Fruit fly (Drosophila melanogaster) whole organism, embryonic: ENCODE data around the gene sad.

ENCODE experiments used
- ATbp ChIP-seq: fragments of 200-800 bp; sonication (Bioruptor generic); optimal IDR thresholded peaks from 2 replicates; lab custom pipeline; 2017; ENCODE audit warnings: missing biosample characterization, mild to moderate bottlenecking, missing genetic modification characterization, missing genetic modification reagents
- Atf6 ChIP-seq: fragments of 200-800 bp; sonication (Bioruptor generic); IDR thresholded peaks from 2 replicates; pipeline ENCODE4 v1.3.6; 2022; ENCODE audit warnings: missing biosample characterization, missing genetic modification characterization
- Awh ChIP-seq: fragments of 200-800 bp; sonication (Bioruptor generic); IDR thresholded peaks from 2 replicates; pipeline ENCODE4, ENCODE4 v1.3.6; 2022; ENCODE audit warnings: missing biosample characterization, missing genetic modification characterization
- Bgb ChIP-seq: fragments of 200-800 bp; sonication (Bioruptor generic); IDR thresholded peaks from 2 replicates; pipeline ENCODE4 v1.3.6; 2022; ENCODE audit warnings: missing biosample characterization, missing genetic modification characterization; ENCODE audit not compliant: partially characterized antibody
- Blimp-1 ChIP-seq: fragments of 200-800 bp; sonication (Bioruptor generic); optimal IDR thresholded peaks from 3 replicates; lab custom pipeline; 2018; ENCODE audit warnings: missing biosample characterization, missing genetic modification characterization, mild to moderate bottlenecking, moderate library complexity, missing genetic modification reagents
- Bteb2 ChIP-seq: fragments of 200-800 bp; sonication (Bioruptor generic); optimal IDR thresholded peaks from 2 replicates; lab custom pipeline; 2016; ENCODE audit warnings: missing biosample characterization, missing genetic modification characterization
- CG10321 ChIP-seq: fragments of 200-800 bp; sonication (Bioruptor generic); IDR thresholded peaks from 2 replicates; pipeline ENCODE4 v1.3.6; 2022; ENCODE audit warnings: missing biosample characterization, missing genetic modification characterization
- CG10366 ChIP-seq: fragments of 200-800 bp; sonication (Bioruptor generic); IDR thresholded peaks from 2 replicates; pipeline ENCODE4 v1.3.6; 2022; ENCODE audit warnings: missing biosample characterization, missing genetic modification characterization
- CG10543 ChIP-seq: fragments of 200-800 bp; sonication (Bioruptor generic); optimal IDR thresholded peaks from 3 replicates; lab custom pipeline; 2017; ENCODE audit warnings: missing biosample characterization, mild to moderate bottlenecking, missing genetic modification characterization, moderate library complexity
- CG13775 ChIP-seq: fragments of 200-800 bp; sonication (Bioruptor generic); optimal IDR thresholded peaks from 3 replicates; lab custom pipeline; 2017; ENCODE audit warnings: missing biosample characterization, mild to moderate bottlenecking, missing genetic modification characterization
- CG16813 ChIP-seq: fragments of 200-800 bp; sonication (Bioruptor generic); IDR thresholded peaks from 3 replicates; pipeline ENCODE4 v1.3.6; 2022; ENCODE audit warnings: missing biosample characterization, missing genetic modification characterization; ENCODE audit not compliant: partially characterized antibody
- CG32772 ChIP-seq: fragments of 200-800 bp; sonication (Bioruptor generic); IDR thresholded peaks from 2 replicates; pipeline ENCODE4 v1.3.6; 2022; ENCODE audit warnings: missing biosample characterization, missing genetic modification characterization
- CG4707 ChIP-seq: fragments of 200-800 bp; sonication (Bioruptor generic); optimal IDR thresholded peaks from 2 replicates; lab custom pipeline; 2018; ENCODE audit warnings: missing biosample characterization, mild to moderate bottlenecking, missing genetic modification characterization, moderate library complexity
- CG4854 ChIP-seq: fragments of 200-800 bp; sonication (Bioruptor generic); optimal IDR thresholded peaks from 2 replicates; lab custom pipeline; 2016; ENCODE audit warnings: missing biosample characterization, missing genetic modification characterization, inconsistent platforms
- CG6813 ChIP-seq: fragments of 200-800 bp; sonication (Bioruptor generic); optimal IDR thresholded peaks from 2 replicates; lab custom pipeline; 2017; ENCODE audit warnings: missing biosample characterization, missing genetic modification characterization, mild to moderate bottlenecking, moderate library complexity, missing genetic modification reagents
- CG7839 ChIP-seq: fragments of 200-800 bp; sonication (Bioruptor generic); optimal IDR thresholded peaks from 3 replicates; lab custom pipeline; 2018; ENCODE audit warnings: missing biosample characterization, mild to moderate bottlenecking, missing genetic modification characterization, moderate library complexity
- Dbx ChIP-seq: fragments of 200-800 bp; sonication (Bioruptor generic); IDR thresholded peaks from 3 replicates; pipeline ENCODE4 v1.3.6; 2022; ENCODE audit warnings: missing biosample characterization, missing genetic modification characterization
- Eip74EF ChIP-seq, 2 experiments: fragments of 200-800 bp in 1 of 2; fragments of >200 bp in 1 of 2; sonication (Bioruptor generic) in 1 of 2; optimal IDR thresholded peaks; 2 replicates each; lab custom pipeline; 2017 to 2019; ENCODE audit warnings: missing biosample characterization in 2 of 2, missing genetic modification characterization in 2 of 2, mild to moderate bottlenecking in 1 of 2, moderate library complexity in 1 of 2
- Hey ChIP-seq: fragments of 200-800 bp; sonication (Bioruptor generic); optimal IDR thresholded peaks from 3 replicates; lab custom pipeline; 2018; ENCODE audit warnings: missing biosample characterization, mild to moderate bottlenecking, missing genetic modification characterization
- Hr51 ChIP-seq, 2 experiments: fragments of 200-800 bp; sonication (Bioruptor generic); optimal IDR thresholded peaks; 2 replicates in 1 of 2; 3 replicates in 1 of 2; lab custom pipeline; 2016 to 2018; ENCODE audit warnings: missing biosample characterization in 2 of 2, missing genetic modification characterization in 2 of 2, mild to moderate bottlenecking in 1 of 2, moderate library complexity in 1 of 2
- Lim3 ChIP-seq: fragments of 200-800 bp; sonication (Bioruptor generic); IDR thresholded peaks from 2 replicates; pipeline ENCODE4 v1.3.6; 2022; ENCODE audit warnings: missing biosample characterization, missing genetic modification characterization
- Max ChIP-seq: fragments of 200-800 bp; sonication (Bioruptor generic); optimal IDR thresholded peaks from 2 replicates; lab custom pipeline; 2016; ENCODE audit warnings: missing biosample characterization, mild to moderate bottlenecking, missing genetic modification characterization
- Nf-YB ChIP-seq: fragments of 200-800 bp; sonication (Bioruptor generic); optimal IDR thresholded peaks from 3 replicates; lab custom pipeline; 2019; ENCODE audit warnings: missing biosample characterization, mild to moderate bottlenecking, missing genetic modification characterization, moderate library complexity
- Oaz ChIP-seq: fragments of 200-800 bp; sonication (Bioruptor generic); IDR thresholded peaks from 2 replicates; pipeline ENCODE4 v1.3.6; 2022; ENCODE audit warnings: missing biosample characterization, missing genetic modification characterization
- Ptx1 ChIP-seq: fragments of 200-800 bp; sonication (Bioruptor generic); IDR thresholded peaks from 2 replicates; pipeline ENCODE4 v1.3.6; 2022; ENCODE audit warnings: missing biosample characterization, missing genetic modification characterization
- Ravus ChIP-seq: fragments of 200-800 bp; sonication (Bioruptor generic); IDR thresholded peaks from 2 replicates; pipeline ENCODE4 v1.3.6; 2022; ENCODE audit warnings: missing biosample characterization, missing genetic modification characterization
- Sry-β ChIP-seq: fragments of 200-800 bp; sonication (Bioruptor generic); optimal IDR thresholded peaks from 2 replicates; lab custom pipeline; 2018; ENCODE audit warnings: missing biosample characterization, mild to moderate bottlenecking, missing genetic modification characterization, moderate library complexity
- Ssrp ChIP-seq: fragments of 200-800 bp; sonication (Bioruptor generic); optimal IDR thresholded peaks from 2 replicates; lab custom pipeline; 2018; ENCODE audit warnings: missing biosample characterization, mild to moderate bottlenecking, missing genetic modification characterization, moderate library complexity
- ase ChIP-seq: fragments of 200-800 bp; sonication (Bioruptor generic); IDR thresholded peaks from 3 replicates; pipeline ENCODE4 v1.3.6; 2022; ENCODE audit warnings: missing biosample characterization, missing genetic modification characterization
- chif ChIP-seq, 2 experiments: fragments of 200-800 bp; sonication (Bioruptor generic); optimal IDR thresholded peaks; 3 replicates each; lab custom pipeline; 2016; ENCODE audit warnings: missing biosample characterization in 2 of 2, missing genetic modification characterization in 2 of 2
- en ChIP-seq: fragments of 200-800 bp; sonication (Bioruptor generic); optimal IDR thresholded peaks from 2 replicates; lab custom pipeline; 2016; ENCODE audit warnings: missing biosample characterization, missing genetic modification characterization
- eve ChIP-seq, 2 experiments: fragments of >200 bp; optimal IDR thresholded peaks; 2 replicates each; lab custom pipeline; 2017; ENCODE audit warnings: missing biosample characterization in 2 of 2, missing genetic modification characterization in 2 of 2
- fd3F ChIP-seq: fragments of 200-800 bp; sonication (Bioruptor generic); optimal IDR thresholded peaks from 2 replicates; lab custom pipeline; 2018; ENCODE audit warnings: missing biosample characterization, mild to moderate bottlenecking, missing genetic modification characterization, moderate library complexity
- gcm2 ChIP-seq: fragments of 200-800 bp; sonication (Bioruptor generic); optimal IDR thresholded peaks from 2 replicates; lab custom pipeline; 2016; ENCODE audit warnings: missing biosample characterization, missing genetic modification characterization
- grau ChIP-seq: fragments of 200-800 bp; optimal IDR thresholded peaks from 3 replicates; lab custom pipeline; 2019; ENCODE audit warnings: missing biosample characterization, mild to moderate bottlenecking, missing genetic modification characterization, moderate library complexity
- hkb ChIP-seq, 2 experiments: fragments of 200-800 bp in 1 of 2; fragments of >200 bp in 1 of 2; sonication (Bioruptor generic) in 1 of 2; IDR thresholded peaks in 1 of 2; optimal IDR thresholded peaks in 1 of 2; 2 replicates each; pipeline versions ENCODE4 v1.3.6 to Lab custom; 2017 to 2022; ENCODE audit warnings: missing biosample characterization in 1 of 2, missing genetic modification characterization in 1 of 2
- hth ChIP-seq: fragments of >200 bp; optimal IDR thresholded peaks from 2 replicates; lab custom pipeline; 2017; ENCODE audit warnings: inconsistent platforms
- insv ChIP-seq, 2 experiments: fragments of 200-800 bp; sonication (Bioruptor generic); optimal IDR thresholded peaks; 3 replicates each; lab custom pipeline; 2016 to 2018; ENCODE audit warnings: missing biosample characterization in 2 of 2, missing genetic modification characterization in 2 of 2
- nmo ChIP-seq: fragments of 200-800 bp; sonication (Bioruptor generic); optimal IDR thresholded peaks from 2 replicates; lab custom pipeline; 2018; ENCODE audit warnings: missing biosample characterization, mild to moderate bottlenecking, missing genetic modification characterization, moderate library complexity
- phol ChIP-seq: fragments of 200-800 bp; sonication (Bioruptor generic); optimal IDR thresholded peaks from 3 replicates; lab custom pipeline; 2018; ENCODE audit warnings: missing biosample characterization, mild to moderate bottlenecking, missing genetic modification characterization, moderate library complexity
- ranshi ChIP-seq: fragments of 200-800 bp; sonication (Bioruptor generic); IDR thresholded peaks from 2 replicates; pipeline ENCODE4 v1.3.6; 2022; ENCODE audit warnings: missing biosample characterization, missing genetic modification characterization
- ro ChIP-seq: fragments of 200-800 bp; sonication (Bioruptor generic); IDR thresholded peaks from 2 replicates; pipeline ENCODE4 v1.3.6; 2022; ENCODE audit warnings: missing biosample characterization, missing genetic modification characterization
- row ChIP-seq: fragments of 200-800 bp; sonication (Bioruptor generic); IDR thresholded peaks from 3 replicates; pipeline ENCODE4 v1.3.6; 2022; ENCODE audit warnings: missing biosample characterization, missing genetic modification characterization
- scrt ChIP-seq: fragments of 200-800 bp; sonication (Bioruptor generic); optimal IDR thresholded peaks from 2 replicates; lab custom pipeline; 2018; ENCODE audit warnings: missing biosample characterization, mild to moderate bottlenecking, missing genetic modification characterization, moderate library complexity
- sd ChIP-seq: fragments of 200-800 bp; sonication (Bioruptor generic); optimal IDR thresholded peaks from 3 replicates; lab custom pipeline; 2018; ENCODE audit warnings: missing biosample characterization, mild to moderate bottlenecking, missing genetic modification characterization, moderate library complexity
- sens-2 ChIP-seq: fragments of 200-800 bp; sonication (Bioruptor generic); IDR thresholded peaks from 2 replicates; pipeline ENCODE4 v1.3.6; 2022; ENCODE audit warnings: missing biosample characterization, missing genetic modification characterization
- tgo ChIP-seq: fragments of 200-800 bp; sonication (Bioruptor generic); IDR thresholded peaks from 3 replicates; pipeline ENCODE4 v1.3.6; 2022; ENCODE audit warnings: missing biosample characterization, missing genetic modification characterization
- tin ChIP-seq: fragments of 200-800 bp; sonication (Bioruptor generic); optimal IDR thresholded peaks from 3 replicates; lab custom pipeline; 2016; ENCODE audit warnings: missing biosample characterization, missing genetic modification characterization
- tna ChIP-seq: fragments of 200-800 bp; sonication (Bioruptor generic); IDR thresholded peaks from 2 replicates; pipeline ENCODE4 v1.3.6; 2022; ENCODE audit warnings: missing biosample characterization, missing genetic modification characterization; ENCODE audit not compliant: partially characterized antibody
- tup ChIP-seq: fragments of 200-800 bp; sonication (Bioruptor generic); optimal IDR thresholded peaks from 2 replicates; lab custom pipeline; 2016; ENCODE audit warnings: missing biosample characterization, mild to moderate bottlenecking, missing genetic modification characterization, moderate library complexity

sad gene

dm6 chr3R:11851939-11852338 is 25.1 kb upstream of the sad start (continued):
- TF ChIP-seq Hr51 (GFP tag; optimal IDR thresholded peaks at IDR 0.05; lab: Kevin White, UChicago) (peak in 1 of 2 experiments; percentile 67), Dbx (no peak), CG10321 (GFP tag; lab: Robert Waterston, UW) (no peak), Ssrp (peak; percentile 76), ATbp (GFP tag; lab: Kevin White, UChicago) (peak; percentile 61), nmo (GFP tag; lab: Kevin White, UChicago) (peak; percentile 82), fd3F (GFP tag; lab: Kevin White, UChicago) (no peak), row (peak; percentile 55; the same call in 2 of the 3 replicates), hth (no peak), Ravus (no peak), tgo (GFP tag; lab: Robert Waterston, UW) (peak; percentile 41; the same call in 2 of the 3 replicates), Hey (tag; lab: Kevin White, UChicago) (no peak), scrt (GFP tag; lab: Kevin White, UChicago) (no peak), en (GFP tag; lab: Kevin White, UChicago) (no peak), grau (tag; lab: Kevin White, UChicago) (peak; percentile 71), Bteb2 (no peak), insv (GFP tag; optimal IDR thresholded peaks at IDR 0.05; lab: Kevin White, UChicago) (no peak), Ptx1 (GFP tag; lab: Robert Waterston, UW) (peak; percentile 58), tin (GFP tag; lab: Kevin White, UChicago) (peak; percentile 11), sd (tag; lab: Kevin White, UChicago) (no peak), phol (peak; percentile 82), tup (GFP tag; lab: Kevin White, UChicago) (no peak), gcm2 (no peak), CG32772 (GFP tag; lab: Robert Waterston, UW) (no peak), Atf6 (no peak), ro (GFP tag; lab: Robert Waterston, UW) (no peak), chif (GFP tag; optimal IDR thresholded peaks at IDR 0.05; lab: Kevin White, UChicago) (no peak), Max (GFP tag; lab: Kevin White, UChicago) (no peak), CG7839 (tag; lab: Kevin White, UChicago) (peak; percentile 73), sens-2 (no peak), CG16813 (GFP tag; lab: Robert Waterston, UW) (no peak), Oaz (GFP tag; lab: Robert Waterston, UW) (no peak), CG4707 (GFP tag; lab: Kevin White, UChicago) (peak; percentile 42), hkb (optimal IDR thresholded peaks at IDR 0.05; lab: Kevin White, UChicago) (no peak), hkb (GFP tag; IDR thresholded peaks at IDR 0.05; lab: Robert Waterston, UW) (0 out of 2 replicates have a peak, but pooled peaks have one; percentile 36), Eip74EF (GFP tag; optimal IDR thresholded peaks at IDR 0.05; lab: Kevin White, UChicago) (peak in 1 of 2 experiments; percentile 78), CG4854 (GFP tag; lab: Kevin White, UChicago) (no peak), ranshi (GFP tag; lab: Robert Waterston, UW) (no peak), Bgb (no peak), CG10543 (GFP tag; lab: Kevin White, UChicago) (no peak), Sry-β (GFP tag; lab: Kevin White, UChicago) (peak; percentile 7), Awh (GFP tag; lab: Robert Waterston, UW) (peak; percentile 51; the same call in 1 of the 2 replicates), ase (peak; percentile 35; the same call in 1 of the 3 replicates), CG10366 (peak; percentile 47), Blimp-1 (GFP tag; lab: Kevin White, UChicago) (peak; percentile 87), Lim3 (no peak), eve (GFP tag; optimal IDR thresholded peaks at IDR 0.05; lab: Kevin White, UChicago) (peak in 1 of 2 experiments; percentile 52), CG13775 (no peak), Nf-YB (GFP tag; lab: Kevin White, UChicago) (peak; percentile 39), tna (no peak), CG6813 (GFP tag; lab: Kevin White, UChicago) (peak; percentile 36)
